Fruit fly (Drosophila melanogaster): Measurements from ENCODE around the gene Ttc19.

DNA sequence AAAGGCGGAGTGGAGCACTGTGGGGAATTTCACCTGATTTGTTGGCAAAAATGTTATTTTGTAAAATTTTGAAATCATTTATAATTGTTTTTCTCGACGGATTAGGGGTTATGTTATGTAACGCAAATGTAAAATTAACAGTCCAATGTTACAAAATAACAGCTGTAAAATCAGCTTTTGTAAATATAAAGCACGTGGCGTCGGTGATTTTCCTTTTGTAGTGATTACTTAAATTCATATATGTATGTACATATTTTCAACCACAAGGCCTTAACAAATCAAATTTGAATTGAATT is 22.8 kb downstream of the Ttc19 start, which contains the start of gene CG15172:
- no peak for TF ChIP-seq CTCF (optimal IDR thresholded peaks at IDR 0.05)
- no peak for TF ChIP-seq CG8478 (optimal IDR thresholded peaks at IDR 0.05)
